Fruit fly (Drosophila melanogaster): ENCODE data around the gene Sras.

dm6 chr3L:5522904-5523428 lies 40.6 kb upstream of the Sras start:
- TF ChIP-seq pan (optimal IDR thresholded peaks at IDR 0.05): no peak
- no peak for TF ChIP-seq psq (optimal IDR thresholded peaks at IDR 0.05)
- TF ChIP-seq CG8478 (optimal IDR thresholded peaks at IDR 0.05): no peak
- no peak for TF ChIP-seq EcR (GFP tag; optimal IDR thresholded peaks at IDR 0.05)

Measured in whole organism.